Worm (Caenorhabditis elegans) whole organism, L4/young adult: ENCODE results near the gene Y76B12C.8.

Source experiments
- W03F9.2 ChIP-seq: fragments of 150-350 bp; optimal IDR thresholded peaks from 2 replicates; lab custom pipeline; 2014; ENCODE audit warnings: missing biosample characterization, missing genetic modification characterization
- him-1 ChIP-seq: sonication (generic microtip); optimal IDR thresholded peaks from 2 replicates; lab custom pipeline; 2016; ENCODE audit warnings: missing genotype, missing genetic modification reagents, missing genetic modification characterization, missing compliant biosample characterization

- TF ChIP-seq him-1 (tag; lab: Kevin White, UChicago) (no peak), W03F9.2 (tag; lab: Kevin White, UChicago) (no peak)
Measured at ce11 chrIV:1990843-1991339, 11.1 kb downstream of the Y76B12C.8 start.
